Fruit fly (Drosophila melanogaster): Measurements from ENCODE around the gene CG32147.

DNA sequence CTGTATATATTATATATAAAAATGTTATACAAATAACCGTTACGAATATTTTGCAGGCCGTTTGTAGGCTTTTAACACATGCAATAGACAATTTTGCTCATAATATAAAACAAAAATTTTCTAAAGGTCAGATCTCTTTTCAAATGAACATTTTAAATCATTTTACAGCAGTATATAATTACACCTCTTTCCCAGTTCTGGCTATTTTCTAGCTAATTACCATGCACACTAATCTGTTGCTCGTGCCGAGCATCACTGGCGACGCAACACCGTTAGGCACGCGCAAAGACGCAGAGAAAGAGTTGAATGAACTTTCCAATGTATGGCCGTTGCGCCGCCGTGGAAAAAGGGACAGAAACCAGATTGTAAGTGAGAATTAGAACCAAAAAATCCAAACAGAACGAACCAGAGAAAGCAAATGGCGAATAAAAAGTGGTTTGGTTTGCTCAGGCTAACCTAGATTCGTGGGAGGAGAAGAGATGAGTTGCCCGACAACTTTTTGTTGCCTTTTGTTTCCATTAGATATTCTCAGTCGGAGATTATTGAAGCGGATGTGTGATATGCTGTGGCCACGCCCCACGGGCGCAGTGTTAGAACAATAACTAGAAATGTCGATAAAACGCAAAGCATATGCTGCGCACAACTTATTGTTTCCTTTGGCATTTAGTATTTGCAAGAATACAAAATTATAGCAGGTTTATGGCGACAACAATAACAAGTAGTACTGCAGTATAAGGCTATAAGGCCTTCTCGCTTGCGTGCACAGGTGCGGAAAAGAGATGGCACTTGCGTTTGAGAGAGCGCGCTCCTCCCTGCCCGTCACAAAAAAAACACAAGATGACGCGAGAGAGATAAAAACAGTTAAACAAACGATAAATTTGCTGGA lies 2.5 kb downstream of the CG32147 start:
- TF ChIP-seq CG8478 (optimal IDR thresholded peaks at IDR 0.05) (peak; percentile 4), pan (optimal IDR thresholded peaks at IDR 0.05) (no peak), usp (GFP tag; optimal IDR thresholded peaks at IDR 0.05) (no peak), EcR (GFP tag; optimal IDR thresholded peaks at IDR 0.05) (peak; percentile 67 to 92)

Measured in whole organism.